Fruit fly (Drosophila melanogaster) whole organism, embryonic: Measurements from ENCODE around the gene PIG-T.

Experiments used
- B-H1 ChIP-seq: fragments of 200-800 bp; sonication (Bioruptor generic); IDR thresholded peaks from 3 replicates; pipeline ENCODE4 v1.3.6; 2022; ENCODE audit warnings: missing biosample characterization, missing genetic modification characterization
- Bdp1 ChIP-seq: fragments of 200-800 bp; sonication (Bioruptor generic); optimal IDR thresholded peaks from 3 replicates; lab custom pipeline; 2016; ENCODE audit warnings: missing biosample characterization, missing genetic modification characterization
- BtbVII ChIP-seq: fragments of 200-800 bp; sonication (Bioruptor generic); optimal IDR thresholded peaks from 3 replicates; lab custom pipeline; 2017; ENCODE audit warnings: missing biosample characterization, mild to moderate bottlenecking, missing genetic modification characterization
- Bteb2 ChIP-seq: fragments of 200-800 bp; sonication (Bioruptor generic); optimal IDR thresholded peaks from 2 replicates; lab custom pipeline; 2016; ENCODE audit warnings: missing biosample characterization, missing genetic modification characterization
- CG10209 ChIP-seq: fragments of 200-800 bp; sonication (Bioruptor generic); optimal IDR thresholded peaks from 3 replicates; lab custom pipeline; 2017; ENCODE audit warnings: missing biosample characterization, mild to moderate bottlenecking, missing genetic modification characterization, missing genetic modification reagents
- CG10366 ChIP-seq: fragments of 200-800 bp; sonication (Bioruptor generic); IDR thresholded peaks from 2 replicates; pipeline ENCODE4 v1.3.6; 2022; ENCODE audit warnings: missing biosample characterization, missing genetic modification characterization
- CG10959 ChIP-seq: fragments of 200-800 bp; sonication (Bioruptor generic); IDR thresholded peaks from 2 replicates; pipeline ENCODE4 v1.3.6; 2022; ENCODE audit warnings: missing biosample characterization, missing genetic modification characterization
- CG11504 ChIP-seq: fragments of 200-800 bp; sonication (Bioruptor generic); optimal IDR thresholded peaks from 3 replicates; lab custom pipeline; 2019; ENCODE audit warnings: missing biosample characterization, mild to moderate bottlenecking, missing genetic modification characterization, moderate library complexity
- CG12299 ChIP-seq: fragments of 200-800 bp; sonication (Bioruptor generic); optimal IDR thresholded peaks from 2 replicates; lab custom pipeline; 2018; ENCODE audit warnings: missing biosample characterization, mild to moderate bottlenecking, missing genetic modification characterization
- CG1233 ChIP-seq: fragments of 200-800 bp; sonication (Bioruptor generic); optimal IDR thresholded peaks from 4 replicates; lab custom pipeline; 2018; ENCODE audit warnings: missing biosample characterization, mild to moderate bottlenecking, missing genetic modification characterization
- CG13296 ChIP-seq: fragments of 200-800 bp; sonication (Bioruptor generic); optimal IDR thresholded peaks from 3 replicates; lab custom pipeline; 2018; ENCODE audit warnings: missing biosample characterization, mild to moderate bottlenecking, missing genetic modification characterization
- CG14441 ChIP-seq: fragments of 200-800 bp; sonication (Bioruptor generic); IDR thresholded peaks from 2 replicates; pipeline ENCODE4 v1.3.6; 2022; ENCODE audit warnings: missing biosample characterization, missing genetic modification characterization
- CG15514 ChIP-seq: fragments of 200-800 bp; sonication (Bioruptor generic); optimal IDR thresholded peaks from 3 replicates; lab custom pipeline; 2017; ENCODE audit warnings: missing biosample characterization, missing genetic modification characterization, mild to moderate bottlenecking, moderate library complexity, missing genetic modification reagents
- CG16813 ChIP-seq: fragments of 200-800 bp; sonication (Bioruptor generic); IDR thresholded peaks from 3 replicates; pipeline ENCODE4 v1.3.6; 2022; ENCODE audit warnings: missing biosample characterization, missing genetic modification characterization; ENCODE audit not compliant: partially characterized antibody
- CG1792 ChIP-seq: fragments of 200-800 bp; sonication (Bioruptor generic); optimal IDR thresholded peaks from 2 replicates; lab custom pipeline; 2016; ENCODE audit warnings: missing biosample characterization, missing genetic modification characterization
- CG18599 ChIP-seq: fragments of 200-800 bp; sonication (Bioruptor generic); optimal IDR thresholded peaks from 3 replicates; lab custom pipeline; 2017; ENCODE audit warnings: missing biosample characterization, missing genetic modification characterization, mild to moderate bottlenecking, moderate library complexity, missing genetic modification reagents
- CG2678 ChIP-seq: fragments of 200-800 bp; sonication (Bioruptor generic); optimal IDR thresholded peaks from 3 replicates; lab custom pipeline; 2019; ENCODE audit warnings: missing biosample characterization, mild to moderate bottlenecking, missing genetic modification characterization, moderate library complexity
- CG32767 ChIP-seq: fragments of 200-800 bp; sonication (Bioruptor generic); IDR thresholded peaks from 2 replicates; pipeline ENCODE4 v1.3.6; 2022; ENCODE audit warnings: missing biosample characterization, missing genetic modification characterization
- CG34224 ChIP-seq: fragments of 200-800 bp; sonication (Bioruptor generic); IDR thresholded peaks from 3 replicates; pipeline ENCODE4 v1.3.6; 2022; ENCODE audit warnings: missing biosample characterization, missing genetic modification characterization; ENCODE audit not compliant: partially characterized antibody
- CG34376 ChIP-seq: fragments of 200-800 bp; sonication (Bioruptor generic); optimal IDR thresholded peaks from 2 replicates; lab custom pipeline; 2018; ENCODE audit warnings: missing biosample characterization, mild to moderate bottlenecking, missing genetic modification characterization
- CG7928 ChIP-seq: fragments of 200-800 bp; sonication (Bioruptor generic); optimal IDR thresholded peaks from 2 replicates; lab custom pipeline; 2017; ENCODE audit warnings: missing biosample characterization, mild to moderate bottlenecking, missing genetic modification characterization
- CG8388 ChIP-seq: fragments of 200-800 bp; sonication (Bioruptor generic); optimal IDR thresholded peaks from 2 replicates; lab custom pipeline; 2019; ENCODE audit warnings: missing biosample characterization, mild to moderate bottlenecking, missing genetic modification characterization, moderate library complexity
- D ChIP-seq, 2 experiments: fragments of 200-800 bp in 1 of 2; fragments of >200 bp in 1 of 2; sonication (Bioruptor generic) in 1 of 2; optimal IDR thresholded peaks; 2 replicates in 1 of 2; 3 replicates in 1 of 2; lab custom pipeline; 2017; ENCODE audit warnings: mild to moderate bottlenecking in 1 of 2, missing biosample characterization in 1 of 2, missing genetic modification characterization in 1 of 2, missing genetic modification reagents in 1 of 2
- D19B ChIP-seq: fragments of 200-800 bp; sonication (Bioruptor generic); optimal IDR thresholded peaks from 2 replicates; lab custom pipeline; 2017; ENCODE audit warnings: missing biosample characterization, mild to moderate bottlenecking, missing genetic modification characterization
- Fer1 ChIP-seq: fragments of 200-800 bp; sonication (Bioruptor generic); optimal IDR thresholded peaks from 2 replicates; lab custom pipeline; 2017; ENCODE audit warnings: missing biosample characterization, mild to moderate bottlenecking, missing genetic modification characterization
- Hand ChIP-seq: fragments of 200-800 bp; sonication (Bioruptor generic); optimal IDR thresholded peaks from 2 replicates; lab custom pipeline; 2017; ENCODE audit warnings: mild to moderate bottlenecking, missing biosample characterization, missing genetic modification reagents, missing genetic modification characterization
- Hr3 ChIP-seq: fragments of 200-800 bp; sonication (Bioruptor generic); optimal IDR thresholded peaks from 3 replicates; lab custom pipeline; 2016; ENCODE audit warnings: missing biosample characterization, missing genetic modification characterization
- Hr78 ChIP-seq, 2 experiments: fragments of 200-800 bp in 1 of 2; fragments of >200 bp in 1 of 2; sonication (Bioruptor generic) in 1 of 2; optimal IDR thresholded peaks; 2 replicates each; lab custom pipeline; 2017 to 2019; ENCODE audit warnings: missing biosample characterization in 2 of 2, missing genetic modification characterization in 2 of 2, mild to moderate bottlenecking in 1 of 2, moderate library complexity in 1 of 2
- Lim3 ChIP-seq: fragments of 200-800 bp; sonication (Bioruptor generic); IDR thresholded peaks from 2 replicates; pipeline ENCODE4 v1.3.6; 2022; ENCODE audit warnings: missing biosample characterization, missing genetic modification characterization
- Mrtf ChIP-seq: fragments of 200-800 bp; sonication (Bioruptor generic); IDR thresholded peaks from 3 replicates; pipeline ENCODE4 v1.3.6; 2022; ENCODE audit warnings: missing biosample characterization, missing genetic modification characterization
- PHDP ChIP-seq: fragments of 200-800 bp; sonication (Bioruptor generic); optimal IDR thresholded peaks from 3 replicates; lab custom pipeline; 2018; ENCODE audit warnings: missing biosample characterization, mild to moderate bottlenecking, missing genetic modification characterization, moderate library complexity
- Rx ChIP-seq: fragments of 200-800 bp; sonication (Bioruptor generic); IDR thresholded peaks from 2 replicates; pipeline ENCODE4 v1.3.6; 2022; ENCODE audit warnings: missing biosample characterization, missing genetic modification characterization
- Scr ChIP-seq: fragments of 200-800 bp; sonication (Bioruptor generic); IDR thresholded peaks from 2 replicates; pipeline ENCODE4 v1.3.6; 2022; ENCODE audit warnings: missing biosample characterization, missing genetic modification characterization; ENCODE audit not compliant: partially characterized antibody
- TFAM ChIP-seq: fragments of 200-800 bp; sonication (Bioruptor generic); optimal IDR thresholded peaks from 2 replicates; lab custom pipeline; 2017; ENCODE audit warnings: missing biosample characterization, missing genetic modification characterization, inconsistent platforms
- Trl ChIP-seq, 3 experiments: fragments of >200 bp in 2 of 3; fragments of 200-800 bp in 1 of 3; sonication (Bioruptor generic) in 1 of 3; optimal IDR thresholded peaks; 2 replicates in 1 of 3; 3 replicates in 2 of 3; lab custom pipeline; 2016 to 2017; ENCODE audit warnings: missing biosample characterization in 1 of 3, missing genetic modification characterization in 1 of 3
- Xrp1 ChIP-seq: fragments of 200-800 bp; sonication (Bioruptor generic); IDR thresholded peaks from 2 replicates; pipeline ENCODE4 v1.3.6; 2022; ENCODE audit warnings: missing biosample characterization, missing genetic modification characterization
- fru ChIP-seq: fragments of >200 bp; optimal IDR thresholded peaks from 2 replicates; lab custom pipeline; 2017
- hb ChIP-seq: fragments of 200-800 bp; sonication (Bioruptor generic); IDR thresholded peaks from 3 replicates; pipeline ENCODE4 v1.3.6; 2022; ENCODE audit warnings: missing biosample characterization, missing genetic modification characterization; ENCODE audit not compliant: partially characterized antibody
- knrl ChIP-seq: fragments of 200-800 bp; sonication (Bioruptor generic); IDR thresholded peaks from 3 replicates; pipeline ENCODE4 v1.3.6; 2022; ENCODE audit warnings: missing biosample characterization, missing genetic modification characterization; ENCODE audit not compliant: partially characterized antibody
- maf-S ChIP-seq: fragments of 200-800 bp; sonication (Bioruptor generic); optimal IDR thresholded peaks from 2 replicates; lab custom pipeline; 2016; ENCODE audit warnings: missing biosample characterization, missing genetic modification characterization
- mld ChIP-seq: fragments of 200-800 bp; sonication (Bioruptor generic); IDR thresholded peaks from 3 replicates; pipeline ENCODE4 v1.3.6; 2022; ENCODE audit warnings: missing biosample characterization, missing genetic modification characterization; ENCODE audit not compliant: partially characterized antibody
- nerfin-2 ChIP-seq: fragments of 200-800 bp; sonication (Bioruptor generic); IDR thresholded peaks from 2 replicates; pipeline ENCODE4 v1.3.6; 2022; ENCODE audit warnings: missing biosample characterization, missing genetic modification characterization; ENCODE audit not compliant: partially characterized antibody
- peb ChIP-seq: fragments of 200-800 bp; sonication (Bioruptor generic); IDR thresholded peaks from 2 replicates; pipeline ENCODE4 v1.3.6; 2022; ENCODE audit warnings: missing biosample characterization, missing genetic modification characterization
- pita ChIP-seq: fragments of 200-800 bp; sonication (Bioruptor generic); optimal IDR thresholded peaks from 2 replicates; lab custom pipeline; 2017; ENCODE audit warnings: missing biosample characterization, mild to moderate bottlenecking, missing genetic modification characterization
- prd ChIP-seq, 3 experiments: fragments of >200 bp in 2 of 3; fragments of 200-800 bp in 1 of 3; sonication (Bioruptor generic) in 1 of 3; optimal IDR thresholded peaks in 2 of 3; IDR thresholded peaks in 1 of 3; 2 replicates in 2 of 3; 3 replicates in 1 of 3; pipeline versions ENCODE4 v1.3.6 to Lab custom; 2017 to 2022; ENCODE audit warnings: missing biosample characterization in 1 of 3, missing genetic modification characterization in 1 of 3
- repo ChIP-seq: fragments of 200-800 bp; sonication (Bioruptor generic); optimal IDR thresholded peaks from 2 replicates; lab custom pipeline; 2016; ENCODE audit warnings: missing biosample characterization, missing genetic modification characterization
- salm ChIP-seq: fragments of 200-800 bp; sonication (Bioruptor generic); optimal IDR thresholded peaks from 2 replicates; lab custom pipeline; 2018; ENCODE audit warnings: missing biosample characterization, mild to moderate bottlenecking, missing genetic modification characterization
- twi ChIP-seq: fragments of 200-800 bp; optimal IDR thresholded peaks from 2 replicates; lab custom pipeline; 2019; ENCODE audit warnings: missing biosample characterization, mild to moderate bottlenecking, missing genetic modification characterization, moderate library complexity

PIG-T gene

DNA sequence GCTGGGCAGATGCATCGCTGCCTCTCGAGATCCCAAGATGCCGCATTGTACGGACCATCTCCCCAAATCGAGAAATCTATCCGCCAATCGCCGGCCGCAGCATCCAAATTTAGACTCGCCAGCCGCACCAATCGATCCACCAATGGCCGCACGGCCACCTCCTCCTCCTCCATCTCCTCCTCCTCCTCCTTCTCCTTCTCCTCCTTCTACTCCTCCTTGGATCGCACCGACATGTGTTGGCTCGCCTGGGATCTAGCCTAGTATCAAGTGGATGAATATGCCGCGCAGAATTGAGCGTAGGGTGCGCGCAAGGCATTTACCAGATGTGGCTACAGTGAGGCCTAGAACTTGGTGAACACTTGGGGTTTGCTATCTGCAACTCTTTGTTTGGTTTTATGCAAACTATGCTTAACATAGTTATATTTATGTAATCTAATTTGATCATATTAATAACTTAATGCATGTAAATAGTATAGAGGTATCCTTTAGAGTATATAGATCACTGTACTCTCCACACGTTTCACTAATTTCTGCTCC lies 48.0 kb upstream of the PIG-T start, which contains the start of gene org-1 (continued):
- TF ChIP-seq hb (GFP tag; lab: Robert Waterston, UW) (no peak), CG34224 (GFP tag; lab: Robert Waterston, UW) (no peak), peb (peak; percentile 96), BtbVII (GFP tag; lab: Kevin White, UChicago) (peak; percentile 85), pita (GFP tag; lab: Kevin White, UChicago) (no peak), CG18599 (GFP tag; lab: Kevin White, UChicago) (peak; percentile 90), repo (GFP tag; lab: Kevin White, UChicago) (peak; percentile 62), CG14441 (GFP tag; lab: Robert Waterston, UW) (peak; percentile 98), Scr (no peak), nerfin-2 (GFP tag; lab: Robert Waterston, UW) (no peak), CG2678 (tag; lab: Kevin White, UChicago) (peak; percentile 95), Rx (GFP tag; lab: Robert Waterston, UW) (peak; percentile 96), Lim3 (GFP tag; lab: Robert Waterston, UW) (peak; percentile 90), CG12299 (tag; lab: Kevin White, UChicago) (peak; percentile 88), Bdp1 (GFP tag; lab: Kevin White, UChicago) (peak; percentile 46), prd (optimal IDR thresholded peaks at IDR 0.05; lab: Kevin White, UChicago) (no peak), prd (GFP tag; IDR thresholded peaks at IDR 0.05; lab: Robert Waterston, UW) (peak; percentile 99), CG16813 (GFP tag; lab: Robert Waterston, UW) (no peak), CG1233 (peak; percentile 93), CG10959 (GFP tag; lab: Robert Waterston, UW) (peak; percentile 99), CG7928 (GFP tag; lab: Kevin White, UChicago) (peak; percentile 38), knrl (GFP tag; lab: Robert Waterston, UW) (no peak), Hand (GFP tag; lab: Kevin White, UChicago) (peak; percentile 73), mld (GFP tag; lab: Robert Waterston, UW) (no peak), D19B (peak; percentile 73), CG15514 (GFP tag; lab: Kevin White, UChicago) (peak; percentile 72), D (optimal IDR thresholded peaks at IDR 0.05; lab: Kevin White, UChicago) (no peak), D (GFP tag; optimal IDR thresholded peaks at IDR 0.05; lab: Kevin White, UChicago) (peak; percentile 96), Fer1 (GFP tag; lab: Kevin White, UChicago) (peak; percentile 87), twi (peak; percentile 97), CG1792 (GFP tag; lab: Kevin White, UChicago) (peak; percentile 55), Xrp1 (GFP tag; lab: Robert Waterston, UW) (peak; percentile 98), TFAM (GFP tag; lab: Kevin White, UChicago) (peak; percentile 61), CG34376 (GFP tag; lab: Kevin White, UChicago) (peak; percentile 58), B-H1 (GFP tag; lab: Robert Waterston, UW) (peak; percentile 96), salm (tag; lab: Kevin White, UChicago) (peak; percentile 94), Bteb2 (GFP tag; lab: Kevin White, UChicago) (peak; percentile 69), CG11504 (tag; lab: Kevin White, UChicago) (peak; percentile 94), CG13296 (peak; percentile 85), Mrtf (GFP tag; lab: Robert Waterston, UW) (peak; percentile 98), Hr78 (GFP tag; optimal IDR thresholded peaks at IDR 0.05; lab: Kevin White, UChicago) (peak in 1 of 2 experiments; percentile 77), Trl (optimal IDR thresholded peaks at IDR 0.05; lab: Kevin White, UChicago) (no peak), Trl (GFP tag; optimal IDR thresholded peaks at IDR 0.05; lab: Kevin White, UChicago) (peak; percentile 76), maf-S (GFP tag; lab: Kevin White, UChicago) (peak; percentile 72), PHDP (tag; lab: Kevin White, UChicago) (peak; percentile 94), Hr3 (peak; percentile 94), CG8388 (GFP tag; lab: Kevin White, UChicago) (peak; percentile 95), CG10209 (peak; percentile 93), CG10366 (GFP tag; lab: Robert Waterston, UW) (peak; percentile 98), CG32767 (GFP tag; lab: Robert Waterston, UW) (peak; percentile 96), fru (lab: Kevin White, UChicago) (no peak)
